Worm (Caenorhabditis elegans) whole organism, dauer: ENCODE results near the gene str-60.
"Not testable (repeated sequence)": the region's sequence is repeated elsewhere in the genome, so short reads cannot be mapped to it uniquely, and the experiment has no call there.

Experiments
- unc-62 ChIP-seq: sonication (generic microtip); optimal IDR thresholded peaks from 2 replicates; lab custom pipeline; 2017; ENCODE audit warnings: missing biosample characterization, missing genetic modification reagents, missing genetic modification characterization

Gene str-60

ce11 chrV:15897696-15898095 is at the start of gene str-60:
Gene str-60, plus strand, starts transcription at chrV:15897996.
- TF ChIP-seq unc-62 (GFP tag; lab: Kevin White, UChicago): no peak

ce11 chrV:15850276-15850811 is 47.5 kb upstream of the str-60 start, which contains the start of gene srh-147:
Gene srh-147, minus strand, starts transcription at chrV:15850326.
- not testable (repeated sequence) for TF ChIP-seq unc-62 (GFP tag; lab: Kevin White, UChicago)

DNA sequence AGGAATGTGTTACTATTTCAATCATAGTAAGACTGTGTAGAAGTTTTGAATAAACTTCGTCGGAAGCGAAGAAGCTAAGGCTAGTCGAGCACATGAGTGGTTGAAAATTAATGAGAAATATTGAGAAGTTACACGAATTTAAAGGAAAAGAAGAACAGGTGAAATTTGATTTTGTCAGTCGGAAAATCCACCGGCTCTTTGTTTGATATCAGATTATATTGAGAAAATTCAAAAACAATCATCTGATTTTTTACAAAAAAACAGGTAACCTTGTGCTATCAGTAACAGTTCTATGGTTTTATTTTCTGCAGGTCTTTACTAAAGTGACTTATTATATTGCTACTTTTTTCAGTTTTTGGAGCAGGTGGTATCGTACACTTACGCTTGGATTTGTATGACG is 39.5 kb upstream of the str-60 start, which contains the start of gene srh-148:
Gene srh-148 (minus strand): TSS at position 101 of the 400 bp plus-strand sequence.
- no peak for TF ChIP-seq unc-62 (GFP tag; lab: Kevin White, UChicago)

DNA sequence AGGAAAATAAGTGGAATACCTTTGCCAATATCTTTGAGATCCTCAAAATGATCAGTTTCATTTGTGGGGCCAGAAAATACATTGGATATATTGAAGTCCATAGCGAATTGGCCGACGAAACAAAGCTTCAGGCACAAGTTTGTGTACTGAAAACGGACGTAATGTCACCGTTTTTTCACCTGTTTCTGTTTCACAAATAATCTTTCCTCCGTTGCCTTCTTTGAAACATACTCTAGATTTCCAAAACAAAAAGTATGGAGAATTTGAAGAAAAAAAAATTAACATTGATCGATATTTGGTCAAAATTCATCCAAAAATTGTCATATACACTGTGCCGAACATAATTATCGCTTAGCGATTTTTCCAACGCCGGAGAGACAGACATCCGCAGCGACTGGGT is 35.2 kb upstream of the str-60 start, which contains the start of gene srz-12:
Gene srz-12 (minus strand): TSS at position 101 of the 400 bp plus-strand sequence.
- TF ChIP-seq unc-62 (GFP tag; lab: Kevin White, UChicago): no peak

ce11 chrV:15863042-15863441 is 34.8 kb upstream of the str-60 start, which contains the start of gene srh-299:
Gene srh-299, plus strand, starts transcription at chrV:15863342.
- no peak for TF ChIP-seq unc-62 (GFP tag; lab: Kevin White, UChicago)

ce11 chrV:15865839-15866238 is 32.0 kb upstream of the str-60 start, which contains the start of gene srh-293:
Gene srh-293, plus strand, starts transcription at chrV:15866139.
- TF ChIP-seq unc-62 (GFP tag; lab: Kevin White, UChicago): no peak

ce11 chrV:15867373-15867772 is 30.4 kb upstream of the str-60 start, which contains the start of gene fbxa-197:
Gene fbxa-197, plus strand, starts transcription at chrV:15867673.
- no peak for TF ChIP-seq unc-62 (GFP tag; lab: Kevin White, UChicago)

DNA sequence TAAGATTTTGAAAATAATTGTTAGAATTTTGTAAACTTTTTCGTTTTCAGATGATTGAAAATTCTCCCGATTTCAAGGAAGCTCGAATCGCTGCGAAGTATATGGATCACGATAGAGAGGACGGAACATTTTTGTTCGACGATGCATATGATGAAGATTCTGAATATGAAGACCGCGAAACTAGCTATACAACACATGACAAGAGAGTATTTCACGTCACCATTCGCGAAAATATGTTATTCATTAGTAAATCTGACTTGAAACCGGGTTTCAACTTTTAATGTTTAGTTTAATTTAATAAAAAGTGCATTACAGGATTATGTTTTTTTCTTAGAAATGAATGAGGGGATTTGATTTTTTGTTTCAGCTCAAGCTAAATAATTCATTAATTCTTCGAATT is 27.4 kb upstream of the str-60 start, which contains the start of gene str-57:
Gene str-57 (plus strand): TSS at position 301 of the 400 bp plus-strand sequence.
- TF ChIP-seq unc-62 (GFP tag; lab: Kevin White, UChicago): no peak

ce11 chrV:15872273-15872672 is 25.5 kb upstream of the str-60 start, which contains the start of gene str-56:
Gene str-56, plus strand, starts transcription at chrV:15872573.
- TF ChIP-seq unc-62 (GFP tag; lab: Kevin White, UChicago): no peak

DNA sequence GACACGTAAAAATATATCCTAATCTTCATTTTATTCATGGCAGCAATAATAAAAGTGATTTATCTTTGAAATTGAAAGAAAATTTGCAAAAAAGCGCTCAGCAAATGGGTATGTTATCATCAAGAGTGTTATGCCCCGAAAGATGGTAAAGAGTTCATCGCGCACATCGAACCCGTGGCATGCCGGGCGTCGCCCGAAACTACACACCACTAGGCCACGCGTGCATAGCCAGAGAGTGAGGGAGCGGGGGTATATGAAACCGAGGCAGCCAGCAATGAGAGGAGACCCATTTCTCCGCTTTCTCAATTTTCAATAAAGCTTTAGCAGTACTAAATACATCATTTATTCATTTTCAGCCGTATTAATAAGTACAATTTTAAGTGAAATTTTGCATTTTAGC is 24.0 kb upstream of the str-60 start:
- TF ChIP-seq unc-62 (GFP tag; lab: Kevin White, UChicago): no peak

DNA sequence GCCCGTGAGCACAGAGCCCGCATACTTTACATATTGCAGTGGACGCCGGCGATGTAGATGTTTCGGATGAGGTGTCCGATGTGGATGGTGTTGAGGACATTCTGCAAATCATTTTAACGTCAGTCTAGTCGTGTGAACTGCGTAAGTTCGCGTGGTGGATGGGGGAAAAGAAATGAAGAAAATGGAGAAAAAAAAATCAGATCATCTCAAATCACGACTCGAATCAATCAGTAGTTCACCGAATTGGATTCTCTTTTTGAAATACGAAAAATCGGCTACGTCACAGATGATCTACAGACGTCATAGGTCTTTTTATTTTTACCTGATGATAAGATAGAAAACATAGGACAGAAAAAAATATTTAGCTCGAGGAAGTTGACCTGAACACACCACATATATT is 21.5 kb upstream of the str-60 start, which contains the start of gene nhr-102:
Gene nhr-102 (minus strand): TSS at position 101 of the 400 bp plus-strand sequence.
- no peak for TF ChIP-seq unc-62 (GFP tag; lab: Kevin White, UChicago)

DNA sequence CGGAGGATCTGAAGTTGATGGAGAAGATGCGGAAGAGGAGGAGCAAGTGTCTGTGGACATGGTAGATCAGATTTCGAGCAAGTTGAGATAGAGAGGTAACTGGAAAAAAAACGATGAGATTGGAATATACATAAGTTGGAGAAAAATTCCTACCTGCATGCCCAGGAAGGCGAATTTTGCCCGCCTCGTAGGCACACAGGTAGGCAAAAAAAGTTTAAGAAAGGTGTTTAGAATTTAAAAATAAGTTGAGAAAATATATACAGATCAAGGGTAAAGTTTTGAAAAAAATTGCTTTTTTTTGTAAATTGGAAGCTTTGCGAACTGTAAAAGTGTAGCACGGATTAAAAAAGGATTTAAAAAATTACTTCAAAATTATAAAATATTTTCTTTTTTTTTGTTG is 18.3 kb upstream of the str-60 start, which contains the start of gene nhr-84:
Gene nhr-84 (minus strand): TSS at position 101 of the 400 bp plus-strand sequence.
- no peak for TF ChIP-seq unc-62 (GFP tag; lab: Kevin White, UChicago)

DNA sequence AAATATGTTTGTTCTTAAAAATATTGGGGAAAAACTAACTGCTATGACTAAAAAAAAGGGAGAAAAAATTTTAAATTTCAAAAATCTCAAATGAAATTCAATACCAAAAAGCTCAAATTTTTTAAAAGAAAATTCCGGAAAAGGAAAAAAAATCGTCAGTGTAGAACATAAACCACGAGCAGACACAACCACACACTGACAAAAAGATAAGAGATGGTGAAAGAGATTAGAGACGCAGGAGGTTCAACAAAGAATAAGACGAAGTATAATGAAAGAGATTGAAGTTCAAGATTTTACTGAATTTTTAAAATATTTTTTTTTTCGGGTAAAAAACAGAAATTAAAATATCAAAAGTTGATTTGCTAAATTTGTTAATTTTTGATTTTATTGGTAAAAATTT is 17.8 kb upstream of the str-60 start:
- TF ChIP-seq unc-62 (GFP tag; lab: Kevin White, UChicago): no peak

DNA sequence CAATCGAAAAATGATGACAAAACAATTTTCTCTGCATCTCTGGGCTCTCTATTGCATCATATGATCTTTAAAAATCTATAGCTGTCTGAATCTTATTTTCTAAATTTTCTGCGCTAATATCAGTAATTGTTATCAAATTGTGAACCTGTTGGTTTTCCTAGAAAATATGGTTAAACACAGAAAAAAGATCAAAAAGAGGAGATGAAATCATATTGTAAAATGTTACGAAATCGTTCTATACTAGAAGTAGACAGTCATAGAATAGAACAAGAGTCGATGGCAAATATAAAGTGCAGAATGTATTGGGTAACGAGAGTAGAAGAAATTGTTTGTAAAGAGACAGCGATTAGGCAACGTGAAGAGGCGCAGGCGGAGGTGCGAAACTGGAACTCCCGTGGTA is 17.1 kb upstream of the str-60 start:
- TF ChIP-seq unc-62 (GFP tag; lab: Kevin White, UChicago): no peak

- no peak for TF ChIP-seq unc-62 (GFP tag; lab: Kevin White, UChicago)
These were observed 13.1 kb upstream of the str-60 start, which contains the start of gene oac-42 for ce11 chrV:15884698-15885097. Gene oac-42, minus strand, starts transcription at chrV:15884798.

ce11 chrV:15885967-15886366 is 11.8 kb upstream of the str-60 start, which contains the start of gene T06C12.9:
Gene T06C12.9, minus strand, starts transcription at chrV:15886067.
- TF ChIP-seq unc-62 (GFP tag; lab: Kevin White, UChicago): no peak
